Worm (Caenorhabditis elegans): ENCODE results near the gene C13A2.5.

Gene C13A2.5

ce11 chrV:7246951-7247350 lies 28.6 kb upstream of the C13A2.5 start, which contains the start of gene C05C8.7:
Gene C05C8.7, minus strand, starts transcription at chrV:7247050.
- TF ChIP-seq nfya-1 (tag; optimal IDR thresholded peaks at IDR 0.05; ENCODE audit: borderline replicate concordance, insufficient read depth) (no peak), unc-62 (GFP tag; optimal IDR thresholded peaks at IDR 0.05) (no peak), nfyb-1 (GFP tag; IDR thresholded peaks at IDR 0.05) (no peak), sea-2 (GFP tag; IDR thresholded peaks at IDR 0.05) (no peak), nhr-120 (GFP tag; IDR thresholded peaks at IDR 0.05) (no peak), F57C9.4 (tag; optimal IDR thresholded peaks at IDR 0.05) (no peak), xnd-1 (tag; optimal IDR thresholded peaks at IDR 0.05) (no peak), F22D6.2 (tag; optimal IDR thresholded peaks at IDR 0.05) (no peak), F39B2.1 (GFP tag; IDR thresholded peaks at IDR 0.05) (no peak), ztf-18 (tag; optimal IDR thresholded peaks at IDR 0.05) (no peak), F37B4.10 (GFP tag; IDR thresholded peaks at IDR 0.05) (no peak)

- TF ChIP-seq hlh-12 (tag; optimal IDR thresholded peaks at IDR 0.05) (no peak), let-607 (tag; optimal IDR thresholded peaks at IDR 0.05) (no peak)
Measured at ce11 chrV:7248227-7248953, 27.2 kb upstream of the C13A2.5 start.

ce11 chrV:7255095-7255494 lies 20.5 kb upstream of the C13A2.5 start, which contains the start of gene C05C8.8:
Gene C05C8.8, minus strand, starts transcription at chrV:7255195.
- no peak for TF ChIP-seq D2030.7 (GFP tag; IDR thresholded peaks at IDR 0.05)
- TF ChIP-seq B0019.2 (GFP tag; conservative IDR thresholded peaks at IDR 0.05), result no peak
- TF ChIP-seq B0035.1 (tag; optimal IDR thresholded peaks at IDR 0.05), result no peak
- no peak for TF ChIP-seq ztf-28 (GFP tag; IDR thresholded peaks at IDR 0.05)
- TF ChIP-seq ekl-4 (GFP tag; IDR thresholded peaks at IDR 0.05), result no peak
- TF ChIP-seq madf-8 (GFP tag; conservative IDR thresholded peaks at IDR 0.05), result no peak

ce11 chrV:7258965-7259364 lies 16.6 kb upstream of the C13A2.5 start, which contains the start of gene C13A2.12:
Gene C13A2.12, plus strand, starts transcription at chrV:7259265.
- TF ChIP-seq madf-6 (GFP tag; IDR thresholded peaks at IDR 0.05) (no peak), F49E8.2 (tag; optimal IDR thresholded peaks at IDR 0.05; ENCODE audit: insufficient read depth) (no peak), athp-1 (tag; optimal IDR thresholded peaks at IDR 0.05) (no peak), sptf-2 (GFP tag; optimal IDR thresholded peaks at IDR 0.05) (no peak), let-607 (tag; optimal IDR thresholded peaks at IDR 0.05) (no peak), lsy-27 (tag; optimal IDR thresholded peaks at IDR 0.05; ENCODE audit: borderline replicate concordance, insufficient read depth) (no peak), ccch-3 (GFP tag; optimal IDR thresholded peaks at IDR 0.05) (no peak), cebp-1 (GFP tag; IDR thresholded peaks at IDR 0.05) (no peak), cebp-1 (tag; optimal IDR thresholded peaks at IDR 0.05) (no peak), ceh-100 (GFP tag; IDR thresholded peaks at IDR 0.05) (no peak), ztf-25 (GFP tag; IDR thresholded peaks at IDR 0.05) (no peak), rec-8 (tag; optimal IDR thresholded peaks at IDR 0.05) (no peak), akir-1 (GFP tag; optimal IDR thresholded peaks at IDR 0.05) (no peak)

ce11 chrV:7264042-7264441 lies 11.5 kb upstream of the C13A2.5 start, which contains the start of gene C13A2.9:
Gene C13A2.9, minus strand, starts transcription at chrV:7264142.
- TF ChIP-seq ZK185.1 (tag; optimal IDR thresholded peaks at IDR 0.05; ENCODE audit: poor library complexity, severe bottlenecking), result no peak
- no peak for TF ChIP-seq hlh-12 (tag; optimal IDR thresholded peaks at IDR 0.05)
- no peak for TF ChIP-seq snpc-4 (GFP tag; optimal IDR thresholded peaks at IDR 0.05)
- no peak for TF ChIP-seq snpc-4 (tag; optimal IDR thresholded peaks at IDR 0.05)
- TF ChIP-seq ceh-40 (GFP tag; IDR thresholded peaks at IDR 0.05), result no peak
- no peak for TF ChIP-seq dpff-1 (tag; optimal IDR thresholded peaks at IDR 0.05)
- TF ChIP-seq unc-62 (GFP tag; optimal IDR thresholded peaks at IDR 0.05), result no peak
- TF ChIP-seq bed-1 (GFP tag; IDR thresholded peaks at IDR 0.05), result no peak
- TF ChIP-seq aptf-2 (GFP tag; conservative IDR thresholded peaks at IDR 0.05), result no peak
- no peak for TF ChIP-seq nhr-27 (tag; optimal IDR thresholded peaks at IDR 0.05)
- no peak for TF ChIP-seq ztf-6 (GFP tag; IDR thresholded peaks at IDR 0.05)
- TF ChIP-seq nhr-179 (tag; optimal IDR thresholded peaks at IDR 0.05), result no peak
